Fruit fly (Drosophila melanogaster) whole organism, embryonic: Measurements from ENCODE around the gene Uba4.

Experiments used
- Antp ChIP-seq: fragments of 200-800 bp; sonication (Bioruptor generic); optimal IDR thresholded peaks from 3 replicates; lab custom pipeline; 2016; ENCODE audit warnings: missing biosample characterization, missing genetic modification characterization
- BEAF-32 ChIP-seq: fragments of 200-800 bp; sonication (Bioruptor generic); optimal IDR thresholded peaks from 3 replicates; lab custom pipeline; 2017; ENCODE audit warnings: missing biosample characterization, missing genetic modification characterization, mild to moderate bottlenecking, moderate library complexity, missing genetic modification reagents
- Bdp1 ChIP-seq: fragments of 200-800 bp; sonication (Bioruptor generic); optimal IDR thresholded peaks from 3 replicates; lab custom pipeline; 2016; ENCODE audit warnings: missing biosample characterization, missing genetic modification characterization
- CG10565 ChIP-seq: fragments of 200-800 bp; sonication (Bioruptor generic); optimal IDR thresholded peaks from 3 replicates; lab custom pipeline; 2016; ENCODE audit warnings: missing biosample characterization, mild to moderate bottlenecking, missing genetic modification characterization
- CG11696 ChIP-seq: fragments of 200-800 bp; sonication (Bioruptor generic); IDR thresholded peaks from 2 replicates; pipeline ENCODE4 v1.3.6; 2022; ENCODE audit warnings: missing biosample characterization, missing genetic modification characterization
- CG11723 ChIP-seq: fragments of 200-800 bp; sonication (Bioruptor generic); optimal IDR thresholded peaks from 2 replicates; lab custom pipeline; 2017; ENCODE audit warnings: missing biosample characterization, mild to moderate bottlenecking, missing genetic modification characterization
- CG12236 ChIP-seq: fragments of 200-800 bp; sonication (Bioruptor generic); optimal IDR thresholded peaks from 2 replicates; lab custom pipeline; 2016; ENCODE audit warnings: missing biosample characterization, missing genetic modification characterization
- CG15514 ChIP-seq: fragments of 200-800 bp; sonication (Bioruptor generic); optimal IDR thresholded peaks from 3 replicates; lab custom pipeline; 2017; ENCODE audit warnings: missing biosample characterization, missing genetic modification characterization, mild to moderate bottlenecking, moderate library complexity, missing genetic modification reagents
- CG2678 ChIP-seq: fragments of 200-800 bp; sonication (Bioruptor generic); optimal IDR thresholded peaks from 3 replicates; lab custom pipeline; 2019; ENCODE audit warnings: missing biosample characterization, mild to moderate bottlenecking, missing genetic modification characterization, moderate library complexity
- CG3281 ChIP-seq: fragments of 200-800 bp; sonication (Bioruptor generic); optimal IDR thresholded peaks from 3 replicates; lab custom pipeline; 2017; ENCODE audit warnings: missing biosample characterization, mild to moderate bottlenecking, missing genetic modification characterization
- CG3847 ChIP-seq: fragments of 200-800 bp; sonication (Bioruptor generic); IDR thresholded peaks from 2 replicates; pipeline ENCODE4 v1.3.6; 2022; ENCODE audit warnings: missing biosample characterization, missing genetic modification characterization
- CG4328 ChIP-seq: fragments of 200-800 bp; sonication (Bioruptor generic); optimal IDR thresholded peaks from 3 replicates; lab custom pipeline; 2017; ENCODE audit warnings: missing biosample characterization, missing genetic modification reagents, missing genetic modification characterization
- CG4854 ChIP-seq: fragments of 200-800 bp; sonication (Bioruptor generic); optimal IDR thresholded peaks from 2 replicates; lab custom pipeline; 2016; ENCODE audit warnings: missing biosample characterization, missing genetic modification characterization, inconsistent platforms
- CG6175 ChIP-seq: fragments of 200-800 bp; sonication (Bioruptor generic); IDR thresholded peaks from 3 replicates; pipeline ENCODE4 v1.3.6; 2022; ENCODE audit warnings: missing biosample characterization, missing genetic modification characterization
- CG6272 ChIP-seq: fragments of 200-800 bp; sonication (Bioruptor generic); IDR thresholded peaks from 2 replicates; pipeline ENCODE4 v1.3.6; 2022; ENCODE audit warnings: missing biosample characterization, missing genetic modification characterization
- CG6791 ChIP-seq: fragments of 200-800 bp; sonication (Bioruptor generic); IDR thresholded peaks from 3 replicates; pipeline ENCODE4 v1.3.6; 2022; ENCODE audit warnings: missing biosample characterization, missing genetic modification characterization; ENCODE audit not compliant: partially characterized antibody
- CG7987 ChIP-seq: fragments of 200-800 bp; sonication (Bioruptor generic); optimal IDR thresholded peaks from 2 replicates; lab custom pipeline; 2018; ENCODE audit warnings: missing biosample characterization, mild to moderate bottlenecking, missing genetic modification characterization, moderate library complexity
- CG8478 ChIP-seq: fragments of >200 bp; optimal IDR thresholded peaks from 2 replicates; lab custom pipeline; 2018
- CG8765 ChIP-seq: fragments of 200-800 bp; sonication (Bioruptor generic); IDR thresholded peaks from 2 replicates; pipeline ENCODE4 v1.3.6; 2022; ENCODE audit warnings: missing biosample characterization, missing genetic modification characterization
- CG9817 ChIP-seq: fragments of 200-800 bp; sonication (Bioruptor generic); optimal IDR thresholded peaks from 2 replicates; lab custom pipeline; 2018; ENCODE audit warnings: missing biosample characterization, mild to moderate bottlenecking, missing genetic modification characterization, moderate library complexity
- CG9932 ChIP-seq: fragments of 200-800 bp; sonication (Bioruptor generic); IDR thresholded peaks from 2 replicates; pipeline ENCODE4 v1.3.6; 2022; ENCODE audit warnings: missing biosample characterization, missing genetic modification characterization
- CoRest ChIP-seq: fragments of 200-800 bp; sonication (Bioruptor generic); optimal IDR thresholded peaks from 3 replicates; lab custom pipeline; 2018; ENCODE audit warnings: missing biosample characterization, mild to moderate bottlenecking, missing genetic modification characterization, moderate library complexity
- D19B ChIP-seq: fragments of 200-800 bp; sonication (Bioruptor generic); optimal IDR thresholded peaks from 2 replicates; lab custom pipeline; 2017; ENCODE audit warnings: missing biosample characterization, mild to moderate bottlenecking, missing genetic modification characterization
- Dp ChIP-seq: fragments of 200-800 bp; sonication (Bioruptor generic); optimal IDR thresholded peaks from 2 replicates; lab custom pipeline; 2018; ENCODE audit warnings: missing biosample characterization, mild to moderate bottlenecking, missing genetic modification characterization, moderate library complexity
- E2f2 ChIP-seq: fragments of 200-800 bp; sonication (Bioruptor generic); IDR thresholded peaks from 2 replicates; pipeline ENCODE4 v1.3.6; 2022; ENCODE audit warnings: missing biosample characterization, missing genetic modification characterization
- Fer3 ChIP-seq: fragments of 200-800 bp; sonication (Bioruptor generic); optimal IDR thresholded peaks from 2 replicates; lab custom pipeline; 2018; ENCODE audit warnings: missing biosample characterization, mild to moderate bottlenecking, missing genetic modification characterization, moderate library complexity
- Gsc ChIP-seq: fragments of 200-800 bp; sonication (Bioruptor generic); IDR thresholded peaks from 2 replicates; pipeline ENCODE4 v1.3.6; 2022; ENCODE audit warnings: missing biosample characterization, missing genetic modification characterization
- Mad ChIP-seq: fragments of 200-800 bp; sonication (Bioruptor generic); optimal IDR thresholded peaks from 2 replicates; lab custom pipeline; 2016; ENCODE audit warnings: missing biosample characterization, missing genetic modification characterization
- Med ChIP-seq: fragments of 200-800 bp; sonication (Bioruptor generic); peaks from one replicate; lab custom pipeline; 2016; ENCODE audit warnings: missing biosample characterization, missing genetic modification characterization, mild to moderate bottlenecking, inconsistent platforms, moderate library complexity
- Nf-YA ChIP-seq: fragments of 200-800 bp; sonication (Bioruptor generic); IDR thresholded peaks from 2 replicates; pipeline ENCODE4 v1.3.6; 2022; ENCODE audit warnings: missing biosample characterization, missing genetic modification characterization
- Oli ChIP-seq: fragments of 200-800 bp; sonication (Bioruptor generic); optimal IDR thresholded peaks from 2 replicates; lab custom pipeline; 2018; ENCODE audit warnings: missing biosample characterization, mild to moderate bottlenecking, missing genetic modification characterization, moderate library complexity
- Opbp ChIP-seq: fragments of 200-800 bp; sonication (Bioruptor generic); IDR thresholded peaks from 3 replicates; pipeline ENCODE4 v1.3.6; 2022; ENCODE audit warnings: missing biosample characterization, missing genetic modification characterization; ENCODE audit not compliant: partially characterized antibody
- PHDP ChIP-seq: fragments of 200-800 bp; sonication (Bioruptor generic); optimal IDR thresholded peaks from 3 replicates; lab custom pipeline; 2018; ENCODE audit warnings: missing biosample characterization, mild to moderate bottlenecking, missing genetic modification characterization, moderate library complexity
- ac ChIP-seq: fragments of 200-800 bp; sonication (Bioruptor generic); optimal IDR thresholded peaks from 3 replicates; lab custom pipeline; 2017; ENCODE audit warnings: missing biosample characterization, mild to moderate bottlenecking, missing genetic modification characterization
- bowl ChIP-seq: fragments of 200-800 bp; sonication (Bioruptor generic); IDR thresholded peaks from 2 replicates; pipeline ENCODE4 v1.3.6; 2022; ENCODE audit warnings: missing biosample characterization, missing genetic modification characterization
- chn ChIP-seq: fragments of 200-800 bp; sonication (Bioruptor generic); optimal IDR thresholded peaks from 2 replicates; lab custom pipeline; 2016; ENCODE audit warnings: missing biosample characterization, missing genetic modification characterization
- ci ChIP-seq: fragments of 200-800 bp; sonication (Bioruptor generic); IDR thresholded peaks from 3 replicates; pipeline ENCODE4 v1.3.6; 2022; ENCODE audit warnings: missing biosample characterization, missing genetic modification characterization
- lab ChIP-seq: fragments of 200-800 bp; sonication (Bioruptor generic); optimal IDR thresholded peaks from 3 replicates; lab custom pipeline; 2017; ENCODE audit warnings: missing biosample characterization, missing genetic modification characterization, mild to moderate bottlenecking, moderate library complexity, missing genetic modification reagents
- lmd ChIP-seq: fragments of 200-800 bp; sonication (Bioruptor generic); IDR thresholded peaks from 2 replicates; pipeline ENCODE4 v1.3.6; 2022; ENCODE audit warnings: missing biosample characterization, missing genetic modification characterization
- nerfin-2 ChIP-seq: fragments of 200-800 bp; sonication (Bioruptor generic); IDR thresholded peaks from 2 replicates; pipeline ENCODE4 v1.3.6; 2022; ENCODE audit warnings: missing biosample characterization, missing genetic modification characterization; ENCODE audit not compliant: partially characterized antibody
- peb ChIP-seq: fragments of 200-800 bp; sonication (Bioruptor generic); IDR thresholded peaks from 2 replicates; pipeline ENCODE4 v1.3.6; 2022; ENCODE audit warnings: missing biosample characterization, missing genetic modification characterization
- ranshi ChIP-seq: fragments of 200-800 bp; sonication (Bioruptor generic); IDR thresholded peaks from 2 replicates; pipeline ENCODE4 v1.3.6; 2022; ENCODE audit warnings: missing biosample characterization, missing genetic modification characterization
- sc ChIP-seq, 3 experiments: fragments of >200 bp in 2 of 3; fragments of 200-800 bp in 1 of 3; sonication (Bioruptor generic) in 1 of 3; optimal IDR thresholded peaks; 2 replicates in 2 of 3; 3 replicates in 1 of 3; lab custom pipeline; 2017; ENCODE audit warnings: mild to moderate bottlenecking in 1 of 3, missing biosample characterization in 1 of 3, missing genetic modification characterization in 1 of 3, missing genetic modification reagents in 1 of 3
- sens ChIP-seq: fragments of 200-800 bp; sonication (Bioruptor generic); peaks from one replicate; lab custom pipeline; 2016; ENCODE audit warnings: missing biosample characterization, missing genetic modification characterization
- sqz ChIP-seq: fragments of 200-800 bp; sonication (Bioruptor generic); optimal IDR thresholded peaks from 3 replicates; lab custom pipeline; 2018; ENCODE audit warnings: missing biosample characterization, mild to moderate bottlenecking, missing genetic modification characterization
- tin ChIP-seq: fragments of 200-800 bp; sonication (Bioruptor generic); optimal IDR thresholded peaks from 3 replicates; lab custom pipeline; 2016; ENCODE audit warnings: missing biosample characterization, missing genetic modification characterization
- tna ChIP-seq: fragments of 200-800 bp; sonication (Bioruptor generic); IDR thresholded peaks from 2 replicates; pipeline ENCODE4 v1.3.6; 2022; ENCODE audit warnings: missing biosample characterization, missing genetic modification characterization; ENCODE audit not compliant: partially characterized antibody
- trh ChIP-seq: fragments of 200-800 bp; sonication (Bioruptor generic); optimal IDR thresholded peaks from 2 replicates; lab custom pipeline; 2016; ENCODE audit warnings: missing biosample characterization, missing genetic modification characterization
- vnd ChIP-seq: fragments of 200-800 bp; sonication (Bioruptor generic); IDR thresholded peaks from 3 replicates; pipeline ENCODE4 v1.3.6; 2022; ENCODE audit warnings: missing biosample characterization, missing genetic modification characterization; ENCODE audit not compliant: partially characterized antibody
- vvl ChIP-seq: fragments of 200-800 bp; sonication (Bioruptor generic); IDR thresholded peaks from 2 replicates; pipeline ENCODE4 v1.3.6; 2022; ENCODE audit warnings: missing biosample characterization, missing genetic modification characterization
- zen2 ChIP-seq: fragments of 200-800 bp; sonication (Bioruptor generic); IDR thresholded peaks from 3 replicates; pipeline ENCODE4 v1.3.6; 2022; ENCODE audit warnings: missing biosample characterization, missing genetic modification characterization; ENCODE audit not compliant: partially characterized antibody

The Uba4 gene

DNA sequence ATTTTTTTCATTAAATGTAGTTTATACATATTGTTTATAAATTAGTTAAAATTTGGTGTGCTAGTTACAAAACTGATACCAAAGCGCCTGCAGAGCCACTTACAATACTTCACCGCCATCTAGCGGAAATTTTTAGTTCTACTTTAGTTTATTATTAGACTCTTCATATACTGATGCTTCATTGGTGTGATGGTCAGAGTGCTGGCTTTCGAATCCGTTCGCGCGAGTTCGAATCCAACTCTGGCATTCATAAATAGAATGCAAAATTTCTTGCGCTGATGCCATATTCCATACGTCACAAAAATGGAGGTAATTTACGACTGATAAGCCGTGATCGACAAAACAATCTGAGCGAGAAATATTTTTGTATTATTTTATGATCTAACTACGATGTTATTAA lies 31.6 kb upstream of the Uba4 start (continued):
- TF ChIP-seq chn (no peak), ci (GFP tag; lab: Robert Waterston, UW) (peak; percentile 24; the same call in 1 of the 3 replicates), ranshi (no peak), CG6272 (no peak), CG11723 (GFP tag; lab: Kevin White, UChicago) (no peak), CG11696 (no peak), D19B (GFP tag; lab: Kevin White, UChicago) (no peak), CG8478 (lab: Kevin White, UChicago) (no peak), CG15514 (GFP tag; lab: Kevin White, UChicago) (no peak), CG3847 (GFP tag; lab: Robert Waterston, UW) (no peak), CG4328 (no peak), Med (GFP tag; lab: Kevin White, UChicago) (peak; percentile 76), CG12236 (no peak), Opbp (GFP tag; lab: Robert Waterston, UW) (peak; percentile 76), Mad (GFP tag; lab: Kevin White, UChicago) (no peak), tin (GFP tag; lab: Kevin White, UChicago) (no peak), zen2 (GFP tag; lab: Robert Waterston, UW) (peak; percentile 68), vvl (GFP tag; lab: Robert Waterston, UW) (peak; percentile 37; the same call in 1 of the 2 replicates), Gsc (no peak), sens (peak; percentile 87), CG2678 (tag; lab: Kevin White, UChicago) (no peak), vnd (GFP tag; lab: Robert Waterston, UW) (peak; percentile 37; the same call in 1 of the 3 replicates), peb (GFP tag; lab: Robert Waterston, UW) (no peak), PHDP (tag; lab: Kevin White, UChicago) (no peak), Antp (GFP tag; lab: Kevin White, UChicago) (no peak), CG6175 (GFP tag; lab: Robert Waterston, UW) (no peak), CG3281 (GFP tag; lab: Kevin White, UChicago) (peak; percentile 3), tna (GFP tag; lab: Robert Waterston, UW) (peak; percentile 67; the same call in 1 of the 2 replicates), CG7987 (GFP tag; lab: Kevin White, UChicago) (no peak), CG8765 (no peak), Bdp1 (GFP tag; lab: Kevin White, UChicago) (peak; percentile 100), Dp (GFP tag; lab: Kevin White, UChicago) (no peak), CoRest (no peak), sqz (GFP tag; lab: Kevin White, UChicago) (no peak), Fer3 (no peak), CG9817 (tag; lab: Kevin White, UChicago) (no peak), CG10565 (GFP tag; lab: Kevin White, UChicago) (no peak), bowl (GFP tag; lab: Robert Waterston, UW) (0 out of 2 replicates have a peak, but pooled peaks have one; percentile 24), ac (GFP tag; lab: Kevin White, UChicago) (no peak), CG6791 (GFP tag; lab: Robert Waterston, UW) (peak; percentile 71), sc (optimal IDR thresholded peaks at IDR 0.05; lab: Kevin White, UChicago) (no peak), sc (GFP tag; optimal IDR thresholded peaks at IDR 0.05; lab: Kevin White, UChicago) (no peak), nerfin-2 (peak; percentile 79), lab (GFP tag; lab: Kevin White, UChicago) (no peak), Oli (tag; lab: Kevin White, UChicago) (no peak), Nf-YA (GFP tag; lab: Robert Waterston, UW) (no peak), CG4854 (GFP tag; lab: Kevin White, UChicago) (no peak), CG9932 (GFP tag; lab: Robert Waterston, UW) (no peak), BEAF-32 (GFP tag; lab: Kevin White, UChicago) (no peak), lmd (GFP tag; lab: Robert Waterston, UW) (no peak), trh (no peak), E2f2 (GFP tag; lab: Robert Waterston, UW) (no peak)
